Worm (Caenorhabditis elegans): ENCODE measurements around the gene sdz-21.

Gene sdz-21

ce11 chrIII:5678935-5679334 is 22.1 kb upstream of the sdz-21 start, which contains the start of the genes ska-3 and rps-12:
TSS of gene ska-3 (minus strand) at chrIII:5679005.
TSS of gene rps-12 (plus strand) at chrIII:5679298.
- TF ChIP-seq cnd-1 (tag; optimal IDR thresholded peaks at IDR 0.05): peak; percentile 45
- peak; percentile 92 for TF ChIP-seq lsy-2 (tag; optimal IDR thresholded peaks at IDR 0.05)
- no peak for TF ChIP-seq snpc-4 (tag; optimal IDR thresholded peaks at IDR 0.05)
- peak; percentile 100 for TF ChIP-seq mep-1 (tag; optimal IDR thresholded peaks at IDR 0.05)
- peak; percentile 53 for TF ChIP-seq elt-1 (tag; optimal IDR thresholded peaks at IDR 0.05; ENCODE audit: borderline replicate concordance, insufficient read depth)
- no peak for TF ChIP-seq zip-8 (tag; optimal IDR thresholded peaks at IDR 0.05)
- TF ChIP-seq M03D4.4 (tag; optimal IDR thresholded peaks at IDR 0.05): peak; percentile 89
- TF ChIP-seq unc-62 (GFP tag; optimal IDR thresholded peaks at IDR 0.05): peak; percentile 85
- TF ChIP-seq ceh-39 (tag; optimal IDR thresholded peaks at IDR 0.05): peak; percentile 95
- TF ChIP-seq unc-39 (tag; optimal IDR thresholded peaks at IDR 0.05): no peak
- TF ChIP-seq mls-2 (tag; optimal IDR thresholded peaks at IDR 0.05): peak; percentile 73
- peak; percentile 60 for TF ChIP-seq mab-5 (tag; optimal IDR thresholded peaks at IDR 0.05)
- peak; percentile 69 for TF ChIP-seq ztf-11 (tag; optimal IDR thresholded peaks at IDR 0.05)
- TF ChIP-seq ceh-83 (GFP tag; optimal IDR thresholded peaks at IDR 0.05): peak; percentile 25
- TF ChIP-seq ham-2 (GFP tag; optimal IDR thresholded peaks at IDR 0.05): peak; percentile 87
- TF ChIP-seq sptf-1 (tag; optimal IDR thresholded peaks at IDR 0.05): peak; percentile 88
- peak; percentile 55 for TF ChIP-seq elt-3 (tag; optimal IDR thresholded peaks at IDR 0.05)
- TF ChIP-seq nhr-28 (tag; optimal IDR thresholded peaks at IDR 0.05): peak; percentile 24
- TF ChIP-seq pha-4 (tag; optimal IDR thresholded peaks at IDR 0.05): peak; percentile 99
- TF ChIP-seq unc-120 (tag; optimal IDR thresholded peaks at IDR 0.05; ENCODE audit: poor library complexity, severe bottlenecking): peak; percentile 88
- peak; percentile 11 for TF ChIP-seq sem-2 (GFP tag; optimal IDR thresholded peaks at IDR 0.05)
- TF ChIP-seq nhr-76 (tag; optimal IDR thresholded peaks at IDR 0.05): no peak
- peak; percentile 54 for TF ChIP-seq nhr-2 (tag; optimal IDR thresholded peaks at IDR 0.05)
- peak; percentile 55 for TF ChIP-seq tbx-8 (GFP tag; optimal IDR thresholded peaks at IDR 0.05)
- TF ChIP-seq drap-1 (GFP tag; optimal IDR thresholded peaks at IDR 0.05): peak; percentile 86
- TF ChIP-seq ces-1 (GFP tag; optimal IDR thresholded peaks at IDR 0.05): peak; percentile 81
- peak; percentile 66 for TF ChIP-seq hlh-1 (tag; optimal IDR thresholded peaks at IDR 0.05)
- TF ChIP-seq blmp-1 (tag; optimal IDR thresholded peaks at IDR 0.05): no peak
- no peak for TF ChIP-seq flh-1 (GFP tag; optimal IDR thresholded peaks at IDR 0.05)
- peak; percentile 26 for TF ChIP-seq bed-3 (GFP tag; optimal IDR thresholded peaks at IDR 0.05)
- peak; percentile 99 for TF ChIP-seq lin-13 (tag; optimal IDR thresholded peaks at IDR 0.05)
- TF ChIP-seq ceh-43 (GFP tag; optimal IDR thresholded peaks at IDR 0.05): peak; percentile 9
- TF ChIP-seq nhr-237 (tag; optimal IDR thresholded peaks at IDR 0.05): peak; percentile 98
- TF ChIP-seq nhr-12 (tag; optimal IDR thresholded peaks at IDR 0.05): peak; percentile 90
- no peak for TF ChIP-seq lin-32 (GFP tag; optimal IDR thresholded peaks at IDR 0.05)

ce11 chrIII:5677790-5678189 is 20.9 kb upstream of the sdz-21 start, which contains the start of gene F54E7.9:
TSS of gene F54E7.9 (minus strand) at chrIII:5677890.
- no peak for TF ChIP-seq sem-2 (GFP tag; optimal IDR thresholded peaks at IDR 0.05)
- no peak for TF ChIP-seq M03D4.4 (tag; optimal IDR thresholded peaks at IDR 0.05)
- no peak for TF ChIP-seq nhr-28 (tag; optimal IDR thresholded peaks at IDR 0.05)
- TF ChIP-seq snpc-4 (tag; optimal IDR thresholded peaks at IDR 0.05): no peak
- TF ChIP-seq ceh-43 (GFP tag; optimal IDR thresholded peaks at IDR 0.05): no peak
- no peak for TF ChIP-seq ceh-83 (GFP tag; optimal IDR thresholded peaks at IDR 0.05)
- no peak for TF ChIP-seq lin-13 (tag; optimal IDR thresholded peaks at IDR 0.05)
- no peak for TF ChIP-seq blmp-1 (tag; optimal IDR thresholded peaks at IDR 0.05)
- TF ChIP-seq nhr-76 (tag; optimal IDR thresholded peaks at IDR 0.05): no peak
- no peak for TF ChIP-seq lsy-2 (tag; optimal IDR thresholded peaks at IDR 0.05)
- no peak for TF ChIP-seq pha-4 (tag; optimal IDR thresholded peaks at IDR 0.05)
- no peak for TF ChIP-seq unc-120 (tag; optimal IDR thresholded peaks at IDR 0.05; ENCODE audit: poor library complexity, severe bottlenecking)
- no peak for TF ChIP-seq ham-2 (GFP tag; optimal IDR thresholded peaks at IDR 0.05)
- no peak for TF ChIP-seq cnd-1 (tag; optimal IDR thresholded peaks at IDR 0.05)
- no peak for TF ChIP-seq lin-32 (GFP tag; optimal IDR thresholded peaks at IDR 0.05)
- TF ChIP-seq bed-3 (GFP tag; optimal IDR thresholded peaks at IDR 0.05): no peak
- no peak for TF ChIP-seq ceh-39 (tag; optimal IDR thresholded peaks at IDR 0.05)
- TF ChIP-seq nhr-237 (tag; optimal IDR thresholded peaks at IDR 0.05): no peak
- TF ChIP-seq nhr-12 (tag; optimal IDR thresholded peaks at IDR 0.05): no peak

- peak; percentile 2 for TF ChIP-seq sem-2 (GFP tag; optimal IDR thresholded peaks at IDR 0.05)
- TF ChIP-seq lin-32 (GFP tag; optimal IDR thresholded peaks at IDR 0.05): no peak
Measured at ce11 chrIII:5675384-5675984, 18.6 kb upstream of the sdz-21 start.

Measured in whole organism, mixed stage, embryonic.